Worm (Caenorhabditis elegans) whole organism, late embryonic: ENCODE results near the gene lea-1.
A peak's percentile ranks its signal among the peaks of the same experiment; 100 is the strongest.

ENCODE experiments used
- Y22D7AL.16 ChIP-seq: sonication (generic microtip); optimal IDR thresholded peaks from 2 replicates; lab custom pipeline; 2016; ENCODE audit warnings: missing genetic modification characterization, missing compliant biosample characterization
- ceh-18 ChIP-seq: sonication (generic microtip); optimal IDR thresholded peaks from 2 replicates; lab custom pipeline; 2016; ENCODE audit warnings: missing genetic modification characterization, missing compliant biosample characterization
- ceh-19 ChIP-seq: fragments of 200-800 bp; sonication (Bioruptor generic); optimal IDR thresholded peaks from 2 replicates; lab custom pipeline; 2018; ENCODE audit warnings: mild to moderate bottlenecking, missing genetic modification characterization, missing compliant biosample characterization
- ceh-2 ChIP-seq: sonication (generic microtip); optimal IDR thresholded peaks from 2 replicates; lab custom pipeline; 2016; ENCODE audit warnings: missing genotype, missing genetic modification characterization, missing compliant biosample characterization
- ceh-45 ChIP-seq: fragments of 200-800 bp; sonication (Bioruptor generic); IDR thresholded peaks from 2 replicates; pipeline ENCODE4 v1.3.6; 2022; ENCODE audit warnings: missing genetic modification reagents, missing genetic modification characterization, missing compliant biosample characterization
- ceh-48 ChIP-seq: sonication (generic microtip); optimal IDR thresholded peaks from 2 replicates; lab custom pipeline; 2016; ENCODE audit warnings: missing genetic modification characterization, inconsistent platforms, missing compliant biosample characterization
- fkh-10 ChIP-seq: fragments of 150-350 bp; optimal IDR thresholded peaks from 2 replicates; lab custom pipeline; 2014; ENCODE audit warnings: missing biosample characterization, missing genetic modification reagents, missing genetic modification characterization
- madf-2 ChIP-seq: sonication (generic microtip); optimal IDR thresholded peaks from 2 replicates; lab custom pipeline; 2017; ENCODE audit warnings: missing genetic modification characterization, missing compliant biosample characterization
- nfya-1 ChIP-seq: sonication (generic microtip); optimal IDR thresholded peaks from 2 replicates; lab custom pipeline; 2017; ENCODE audit warnings: missing genetic modification characterization, mild to moderate bottlenecking, missing compliant biosample characterization, antibody characterized with exemption, moderate library complexity
- nhr-11 ChIP-seq: fragments of 150-350 bp; optimal IDR thresholded peaks from 2 replicates; lab custom pipeline; 2014; ENCODE audit warnings: missing biosample characterization, missing genetic modification characterization
- unc-3 ChIP-seq, 2 experiments: fragments of 200-800 bp in 1 of 2; sonication (Bioruptor generic) in 1 of 2; sonication (generic microtip) in 1 of 2; conservative IDR thresholded peaks in 1 of 2; optimal IDR thresholded peaks in 1 of 2; 2 replicates each; pipeline versions ENCODE4 v1.3.6 to Lab custom; 2016 to 2022; ENCODE audit warnings: missing compliant biosample characterization in 2 of 2, missing genetic modification characterization in 2 of 2, missing genetic modification reagents in 1 of 2

DNA sequence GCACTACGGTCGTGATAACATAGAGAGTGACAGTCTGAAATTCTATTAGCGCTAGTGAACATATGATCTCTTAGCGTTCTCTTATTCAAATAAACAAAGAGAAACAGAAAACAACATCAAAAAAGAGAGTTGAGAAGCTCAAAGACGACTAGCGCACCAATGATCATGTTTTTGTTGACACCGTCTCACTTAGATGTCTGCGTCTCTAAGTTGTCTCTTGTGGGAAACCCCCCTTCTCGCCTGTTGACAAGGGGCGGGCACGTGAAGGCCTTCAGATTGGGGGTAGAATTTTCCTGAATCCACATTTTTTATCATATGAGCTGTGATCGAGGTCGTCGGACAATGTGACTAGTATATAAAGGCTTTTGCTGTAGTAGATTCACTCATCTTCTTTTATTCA, 8.2 kb downstream of the lea-1 start:
- no peak for TF ChIP-seq unc-3 (GFP tag; conservative IDR thresholded peaks at IDR 0.05; lab: Robert Waterston, UW)
- no peak for TF ChIP-seq unc-3 (tag; optimal IDR thresholded peaks at IDR 0.05; lab: Kevin White, UChicago)
- no peak for TF ChIP-seq fkh-10 (GFP tag; lab: Kevin White, UChicago)
- TF ChIP-seq ceh-19 (GFP tag; lab: Kevin White, UChicago) = no peak
- TF ChIP-seq ceh-45 (GFP tag; lab: Robert Waterston, UW) = no peak
- no peak for TF ChIP-seq nhr-11 (tag; lab: Kevin White, UChicago)
- peak; percentile 6 for TF ChIP-seq nfya-1 (tag; lab: Kevin White, UChicago)
- no peak for TF ChIP-seq ceh-18
- TF ChIP-seq ceh-2 (tag; lab: Kevin White, UChicago) = no peak
- TF ChIP-seq Y22D7AL.16 (tag; lab: Kevin White, UChicago) = no peak
- no peak for TF ChIP-seq ceh-48
- TF ChIP-seq madf-2 (tag; lab: Kevin White, UChicago) = no peak
